Worm (Caenorhabditis elegans): Measurements from ENCODE around the gene Y46G5A.28.

Y46G5A.28 gene

DNA sequence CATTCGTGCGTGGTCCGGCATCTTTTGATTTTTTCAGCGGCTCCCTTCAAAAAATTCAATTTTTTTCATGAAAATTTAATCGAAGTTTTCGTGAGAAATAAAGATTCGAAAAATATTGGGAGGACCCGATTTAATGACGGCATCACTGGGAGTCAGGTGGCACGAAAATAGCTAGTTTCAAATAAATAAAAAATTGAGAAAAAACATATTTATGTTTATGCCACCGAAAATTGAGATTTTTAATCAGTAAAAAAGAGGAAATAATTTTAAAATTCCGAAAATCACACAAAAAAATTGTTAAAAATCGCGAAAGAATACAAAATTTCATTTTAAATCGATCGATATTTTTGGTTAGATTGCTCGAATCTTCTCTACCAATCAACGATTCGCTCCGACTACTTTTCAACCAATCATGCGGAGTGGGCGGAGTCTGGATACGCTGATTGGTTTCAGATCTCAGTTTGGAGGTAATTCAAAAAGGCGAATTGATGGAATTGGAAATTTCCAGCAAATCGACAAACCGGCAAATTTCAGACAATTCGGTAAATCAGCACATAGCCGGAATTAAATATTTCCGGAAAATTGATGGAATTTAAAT is 27.9 kb downstream of the Y46G5A.28 start, which contains the start of gene gsy-1:
Gene gsy-1, minus strand, starts transcription at position 51 of the 598 bp plus-strand sequence.
- TF ChIP-seq elt-1 (tag; optimal IDR thresholded peaks at IDR 0.05; ENCODE audit: borderline replicate concordance, insufficient read depth), result no peak
- no peak for TF ChIP-seq nhr-76 (tag; optimal IDR thresholded peaks at IDR 0.05)
- TF ChIP-seq M03D4.4 (tag; optimal IDR thresholded peaks at IDR 0.05), result no peak
- no peak for TF ChIP-seq snpc-4 (tag; optimal IDR thresholded peaks at IDR 0.05)
- no peak for TF ChIP-seq mls-2 (tag; optimal IDR thresholded peaks at IDR 0.05)
- TF ChIP-seq flh-1 (GFP tag; optimal IDR thresholded peaks at IDR 0.05), result no peak
- TF ChIP-seq ztf-11 (tag; optimal IDR thresholded peaks at IDR 0.05), result no peak
- TF ChIP-seq drap-1 (GFP tag; optimal IDR thresholded peaks at IDR 0.05), result no peak
- TF ChIP-seq ceh-39 (tag; optimal IDR thresholded peaks at IDR 0.05), result no peak
- no peak for TF ChIP-seq mab-5 (tag; optimal IDR thresholded peaks at IDR 0.05)
- TF ChIP-seq ceh-43 (GFP tag; optimal IDR thresholded peaks at IDR 0.05), result no peak
- TF ChIP-seq bed-3 (GFP tag; optimal IDR thresholded peaks at IDR 0.05), result no peak
- TF ChIP-seq elt-3 (tag; optimal IDR thresholded peaks at IDR 0.05), result no peak
- no peak for TF ChIP-seq lin-32 (GFP tag; optimal IDR thresholded peaks at IDR 0.05)
- TF ChIP-seq nhr-237 (tag; optimal IDR thresholded peaks at IDR 0.05), result no peak
- no peak for TF ChIP-seq pha-4 (tag; optimal IDR thresholded peaks at IDR 0.05)
- no peak for TF ChIP-seq unc-39 (tag; optimal IDR thresholded peaks at IDR 0.05)
- TF ChIP-seq tbx-8 (GFP tag; optimal IDR thresholded peaks at IDR 0.05), result no peak

DNA sequence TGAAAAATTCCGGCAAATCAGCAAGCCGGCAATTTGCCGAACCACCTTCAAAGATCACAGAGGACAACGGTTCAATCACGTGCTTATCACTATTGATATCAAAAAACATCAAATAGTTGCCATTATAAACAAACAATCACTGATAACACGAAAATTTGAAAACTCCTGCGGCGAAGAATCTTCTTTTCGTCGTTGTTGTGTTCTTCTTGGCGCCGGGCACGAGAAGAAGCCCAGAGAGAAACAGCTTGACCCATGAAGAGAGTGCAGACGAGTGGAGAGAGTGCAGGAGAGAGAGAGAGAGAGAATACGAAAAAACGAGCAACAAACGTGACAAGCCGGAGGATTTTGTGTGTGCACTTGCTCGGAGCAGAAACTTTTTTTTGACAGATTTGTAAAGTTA is 28.5 kb downstream of the Y46G5A.28 start:
- TF ChIP-seq tbx-8 (GFP tag; optimal IDR thresholded peaks at IDR 0.05) (no peak), snpc-4 (tag; optimal IDR thresholded peaks at IDR 0.05) (no peak), flh-1 (GFP tag; optimal IDR thresholded peaks at IDR 0.05) (no peak), nhr-12 (tag; optimal IDR thresholded peaks at IDR 0.05) (no peak), ham-2 (GFP tag; optimal IDR thresholded peaks at IDR 0.05) (no peak), unc-39 (tag; optimal IDR thresholded peaks at IDR 0.05) (no peak), elt-1 (tag; optimal IDR thresholded peaks at IDR 0.05; ENCODE audit: borderline replicate concordance, insufficient read depth) (no peak), mls-2 (tag; optimal IDR thresholded peaks at IDR 0.05) (no peak)

DNA sequence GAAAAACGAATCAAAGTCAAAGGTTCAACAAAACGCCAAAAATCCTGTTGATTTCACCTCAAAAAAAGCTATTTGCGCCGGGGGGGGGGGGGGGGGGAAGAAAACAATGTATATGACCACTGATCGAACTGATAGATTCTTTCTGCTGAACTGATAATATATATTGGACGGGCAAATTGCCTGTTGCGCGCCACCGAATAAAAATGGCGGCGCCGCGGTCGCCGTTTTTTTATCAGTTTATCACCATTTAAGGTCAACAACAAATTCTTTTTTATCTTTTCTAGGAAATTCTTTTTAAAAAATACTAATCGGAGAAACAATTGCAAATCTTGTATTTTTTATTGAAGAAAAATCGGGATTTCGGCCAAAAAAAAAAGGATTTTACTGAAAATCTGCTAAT is 29.5 kb downstream of the Y46G5A.28 start:
- no peak for TF ChIP-seq mab-5 (tag; optimal IDR thresholded peaks at IDR 0.05)
- no peak for TF ChIP-seq zip-8 (tag; optimal IDR thresholded peaks at IDR 0.05)
- no peak for TF ChIP-seq elt-3 (tag; optimal IDR thresholded peaks at IDR 0.05)
- no peak for TF ChIP-seq nhr-76 (tag; optimal IDR thresholded peaks at IDR 0.05)
- no peak for TF ChIP-seq blmp-1 (tag; optimal IDR thresholded peaks at IDR 0.05)
- no peak for TF ChIP-seq nhr-2 (tag; optimal IDR thresholded peaks at IDR 0.05)
- TF ChIP-seq hlh-1 (tag; optimal IDR thresholded peaks at IDR 0.05), result no peak
- TF ChIP-seq lsy-2 (tag; optimal IDR thresholded peaks at IDR 0.05), result no peak
- TF ChIP-seq snpc-4 (tag; optimal IDR thresholded peaks at IDR 0.05), result no peak
- no peak for TF ChIP-seq cnd-1 (tag; optimal IDR thresholded peaks at IDR 0.05)
- no peak for TF ChIP-seq ztf-11 (tag; optimal IDR thresholded peaks at IDR 0.05)
- no peak for TF ChIP-seq nhr-28 (tag; optimal IDR thresholded peaks at IDR 0.05)
- TF ChIP-seq pha-4 (tag; optimal IDR thresholded peaks at IDR 0.05), result no peak
- TF ChIP-seq bed-3 (GFP tag; optimal IDR thresholded peaks at IDR 0.05), result no peak
- TF ChIP-seq nhr-237 (tag; optimal IDR thresholded peaks at IDR 0.05), result no peak
- no peak for TF ChIP-seq mls-2 (tag; optimal IDR thresholded peaks at IDR 0.05)
- no peak for TF ChIP-seq unc-62 (GFP tag; optimal IDR thresholded peaks at IDR 0.05)
- no peak for TF ChIP-seq mep-1 (tag; optimal IDR thresholded peaks at IDR 0.05)
- TF ChIP-seq flh-1 (GFP tag; optimal IDR thresholded peaks at IDR 0.05), result no peak
- no peak for TF ChIP-seq sem-2 (GFP tag; optimal IDR thresholded peaks at IDR 0.05)

DNA sequence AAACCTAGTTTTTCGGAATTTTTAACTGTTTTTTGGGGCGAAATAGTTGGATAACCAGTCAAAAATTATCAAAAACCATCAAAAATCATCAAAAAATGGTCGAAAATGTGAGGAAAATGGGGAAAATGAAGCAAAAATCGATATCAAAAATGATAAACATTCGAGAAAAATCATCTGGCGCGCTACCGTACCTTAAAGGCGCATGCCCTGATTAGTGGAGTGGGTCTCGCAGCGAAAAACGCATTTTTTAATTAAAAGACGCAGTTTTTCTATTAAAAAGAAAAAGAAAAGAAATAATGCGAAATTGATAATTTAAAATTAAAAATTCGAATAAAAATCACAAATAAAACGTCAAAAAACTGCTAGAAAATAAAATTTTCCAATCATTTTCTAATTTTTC is 30.2 kb downstream of the Y46G5A.28 start, which contains the start of gene F35C5.1:
Gene F35C5.1, plus strand, starts transcription at position 399 of the 400 bp plus-strand sequence.
- TF ChIP-seq lin-32 (GFP tag; optimal IDR thresholded peaks at IDR 0.05), result no peak
- no peak for TF ChIP-seq lin-13 (tag; optimal IDR thresholded peaks at IDR 0.05)
- TF ChIP-seq zip-8 (tag; optimal IDR thresholded peaks at IDR 0.05), result no peak
- TF ChIP-seq lsy-2 (tag; optimal IDR thresholded peaks at IDR 0.05), result no peak
- TF ChIP-seq ceh-43 (GFP tag; optimal IDR thresholded peaks at IDR 0.05), result no peak
- TF ChIP-seq M03D4.4 (tag; optimal IDR thresholded peaks at IDR 0.05), result no peak
- TF ChIP-seq nhr-76 (tag; optimal IDR thresholded peaks at IDR 0.05), result no peak
- TF ChIP-seq elt-3 (tag; optimal IDR thresholded peaks at IDR 0.05), result no peak
- no peak for TF ChIP-seq nhr-12 (tag; optimal IDR thresholded peaks at IDR 0.05)
- TF ChIP-seq snpc-4 (tag; optimal IDR thresholded peaks at IDR 0.05), result no peak
- TF ChIP-seq ceh-39 (tag; optimal IDR thresholded peaks at IDR 0.05), result no peak
- no peak for TF ChIP-seq nhr-28 (tag; optimal IDR thresholded peaks at IDR 0.05)
- no peak for TF ChIP-seq unc-120 (tag; optimal IDR thresholded peaks at IDR 0.05; ENCODE audit: poor library complexity, severe bottlenecking)
- no peak for TF ChIP-seq elt-1 (tag; optimal IDR thresholded peaks at IDR 0.05; ENCODE audit: borderline replicate concordance, insufficient read depth)
- TF ChIP-seq nhr-237 (tag; optimal IDR thresholded peaks at IDR 0.05), result no peak
- TF ChIP-seq hlh-1 (tag; optimal IDR thresholded peaks at IDR 0.05), result no peak
- TF ChIP-seq pha-4 (tag; optimal IDR thresholded peaks at IDR 0.05), result no peak
